Worm (Caenorhabditis elegans): Measurements from ENCODE around the gene stg-2.

- TF ChIP-seq ceh-82 (tag; optimal IDR thresholded peaks at IDR 0.05) (no peak), snpc-4 (tag; optimal IDR thresholded peaks at IDR 0.05) (no peak), ceh-28 (tag; optimal IDR thresholded peaks at IDR 0.05) (no peak), ZK546.5 (tag; optimal IDR thresholded peaks at IDR 0.05) (no peak), ztf-4 (tag; optimal IDR thresholded peaks at IDR 0.05) (no peak), skn-1 (tag; optimal IDR thresholded peaks at IDR 0.05) (no peak), aly-2 (tag; optimal IDR thresholded peaks at IDR 0.05) (no peak), ama-1 (optimal IDR thresholded peaks at IDR 0.05) (no peak)
Measured at ce11 chrX:8640654-8641053, 3.1 kb downstream of the stg-2 start.

All from whole organism, L3 larva.